Fruit fly (Drosophila melanogaster) whole organism: ENCODE results near the gene Ir75d.

ENCODE experiments used
- CG8478 ChIP-seq: fragments of >200 bp; optimal IDR thresholded peaks from 2 replicates; lab custom pipeline; 2018; ENCODE audit warnings: inconsistent platforms
- Dll ChIP-seq: fragments of >200 bp; optimal IDR thresholded peaks from 2 replicates; lab custom pipeline; 2017
- pan ChIP-seq: fragments of >200 bp; optimal IDR thresholded peaks from 2 replicates; lab custom pipeline; 2017
- psq ChIP-seq: fragments of >200 bp; optimal IDR thresholded peaks from 2 replicates; lab custom pipeline; 2017
- usp ChIP-seq: fragments of >200 bp; optimal IDR thresholded peaks from 2 replicates; lab custom pipeline; 2017; ENCODE audit warnings: missing biosample characterization, missing genetic modification characterization, mixed read lengths

DNA sequence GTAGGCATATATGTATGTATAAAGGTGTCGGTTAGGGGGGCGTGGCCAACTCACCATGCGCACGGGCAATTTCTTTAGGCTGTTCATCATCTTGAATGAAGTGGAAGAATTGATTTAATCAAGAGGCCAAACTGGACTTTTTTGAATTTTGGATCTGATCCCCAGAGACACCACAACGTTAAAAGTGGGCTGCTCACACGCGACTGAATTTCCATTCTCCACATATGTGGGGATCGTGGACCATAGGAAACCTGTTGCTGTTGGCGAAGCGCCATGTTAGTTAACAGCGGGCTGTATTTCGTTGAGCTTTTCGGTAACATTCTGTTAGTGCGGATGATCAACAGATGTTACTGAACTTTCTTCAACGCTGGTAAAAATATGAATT, 12.9 kb downstream of the Ir75d start, which contains the start of gene CG3902:
- TF ChIP-seq pan (lab: Kevin White, UChicago), result no peak
- no peak for TF ChIP-seq Dll (lab: Kevin White, UChicago)
- no peak for TF ChIP-seq psq (lab: Kevin White, UChicago)
- TF ChIP-seq CG8478 (lab: Kevin White, UChicago), result no peak
- no peak for TF ChIP-seq usp
